Fruit fly (Drosophila melanogaster) whole organism, embryonic: ENCODE measurements around the gene CG5346.
A peak's percentile ranks its signal among the peaks of the same experiment; 100 is the strongest.

ENCODE experiments used
- ATbp ChIP-seq: fragments of 200-800 bp; sonication (Bioruptor generic); optimal IDR thresholded peaks from 2 replicates; lab custom pipeline; 2017; ENCODE audit warnings: missing biosample characterization, mild to moderate bottlenecking, missing genetic modification characterization, missing genetic modification reagents
- CG12071 ChIP-seq: fragments of 200-800 bp; sonication (Bioruptor generic); optimal IDR thresholded peaks from 3 replicates; lab custom pipeline; 2018; ENCODE audit warnings: missing biosample characterization, mild to moderate bottlenecking, missing genetic modification characterization
- CG12155 ChIP-seq: fragments of 200-800 bp; sonication (Bioruptor generic); optimal IDR thresholded peaks from 3 replicates; lab custom pipeline; 2016; ENCODE audit warnings: missing biosample characterization, missing genetic modification characterization
- CG12391 ChIP-seq: fragments of 200-800 bp; sonication (Bioruptor generic); optimal IDR thresholded peaks from 3 replicates; lab custom pipeline; 2018; ENCODE audit warnings: missing biosample characterization, mild to moderate bottlenecking, missing genetic modification characterization, moderate library complexity
- CG12942 ChIP-seq: fragments of 200-800 bp; sonication (Bioruptor generic); optimal IDR thresholded peaks from 3 replicates; lab custom pipeline; 2016; ENCODE audit warnings: missing biosample characterization, missing genetic modification characterization
- CG13424 ChIP-seq: fragments of 200-800 bp; sonication (Bioruptor generic); optimal IDR thresholded peaks from 2 replicates; lab custom pipeline; 2019; ENCODE audit warnings: missing biosample characterization, mild to moderate bottlenecking, missing genetic modification characterization, moderate library complexity
- CG13624 ChIP-seq: fragments of 200-800 bp; sonication (Bioruptor generic); optimal IDR thresholded peaks from 2 replicates; lab custom pipeline; 2016; ENCODE audit warnings: missing biosample characterization, missing genetic modification characterization
- CG15479 ChIP-seq: fragments of 200-800 bp; sonication (Bioruptor generic); optimal IDR thresholded peaks from 3 replicates; lab custom pipeline; 2019; ENCODE audit warnings: missing biosample characterization, mild to moderate bottlenecking, missing genetic modification characterization, moderate library complexity
- CG1603 ChIP-seq: fragments of 200-800 bp; sonication (Bioruptor generic); optimal IDR thresholded peaks from 2 replicates; lab custom pipeline; 2019; ENCODE audit warnings: missing biosample characterization, mild to moderate bottlenecking, missing genetic modification characterization, moderate library complexity
- CG18011 ChIP-seq: fragments of 200-800 bp; sonication (Bioruptor generic); optimal IDR thresholded peaks from 2 replicates; lab custom pipeline; 2017; ENCODE audit warnings: missing biosample characterization, missing genetic modification characterization, mild to moderate bottlenecking, moderate library complexity, missing genotype
- CG2202 ChIP-seq: fragments of 200-800 bp; sonication (Bioruptor generic); optimal IDR thresholded peaks from 2 replicates; lab custom pipeline; 2018; ENCODE audit warnings: missing biosample characterization, mild to moderate bottlenecking, missing genetic modification characterization
- CG2712 ChIP-seq: fragments of 200-800 bp; optimal IDR thresholded peaks from 3 replicates; lab custom pipeline; 2019; ENCODE audit warnings: missing biosample characterization, mild to moderate bottlenecking, missing genetic modification characterization, moderate library complexity
- CG30431 ChIP-seq: fragments of 200-800 bp; sonication (Bioruptor generic); optimal IDR thresholded peaks from 2 replicates; lab custom pipeline; 2017; ENCODE audit warnings: missing biosample characterization, missing genetic modification characterization
- CG31224 ChIP-seq: fragments of 200-800 bp; sonication (Bioruptor generic); IDR thresholded peaks from 2 replicates; pipeline ENCODE4 v1.3.6; 2022; ENCODE audit warnings: missing biosample characterization, missing genetic modification characterization
- CG3163 ChIP-seq: fragments of 200-800 bp; sonication (Bioruptor generic); optimal IDR thresholded peaks from 3 replicates; lab custom pipeline; 2016; ENCODE audit warnings: missing biosample characterization, missing genetic modification characterization
- CG34376 ChIP-seq: fragments of 200-800 bp; sonication (Bioruptor generic); optimal IDR thresholded peaks from 2 replicates; lab custom pipeline; 2018; ENCODE audit warnings: missing biosample characterization, mild to moderate bottlenecking, missing genetic modification characterization
- CG4328 ChIP-seq: fragments of 200-800 bp; sonication (Bioruptor generic); optimal IDR thresholded peaks from 3 replicates; lab custom pipeline; 2017; ENCODE audit warnings: missing biosample characterization, missing genetic modification reagents, missing genetic modification characterization
- CG5180 ChIP-seq: fragments of 200-800 bp; sonication (Bioruptor generic); optimal IDR thresholded peaks from 3 replicates; lab custom pipeline; 2017; ENCODE audit warnings: missing biosample characterization, missing genetic modification characterization, mild to moderate bottlenecking, moderate library complexity, missing genetic modification reagents
- CG6765 ChIP-seq: fragments of 200-800 bp; sonication (Bioruptor generic); optimal IDR thresholded peaks from 3 replicates; lab custom pipeline; 2017; ENCODE audit warnings: missing biosample characterization, mild to moderate bottlenecking, missing genetic modification characterization
- CG9797 ChIP-seq: fragments of 200-800 bp; sonication (Bioruptor generic); optimal IDR thresholded peaks from 3 replicates; lab custom pipeline; 2018; ENCODE audit warnings: missing biosample characterization, mild to moderate bottlenecking, missing genetic modification characterization
- CG9932 ChIP-seq: fragments of 200-800 bp; sonication (Bioruptor generic); IDR thresholded peaks from 2 replicates; pipeline ENCODE4 v1.3.6; 2022; ENCODE audit warnings: missing biosample characterization, missing genetic modification characterization
- Dad ChIP-seq: fragments of 200-800 bp; sonication (Bioruptor generic); optimal IDR thresholded peaks from 3 replicates; lab custom pipeline; 2016; ENCODE audit warnings: missing biosample characterization, missing genetic modification characterization
- Dll ChIP-seq: fragments of 200-800 bp; sonication (Bioruptor generic); IDR thresholded peaks from 4 replicates; pipeline ENCODE4 v1.3.6; 2022; ENCODE audit warnings: missing biosample characterization, missing genetic modification characterization; ENCODE audit not compliant: partially characterized antibody
- Lpt ChIP-seq: fragments of >200 bp; optimal IDR thresholded peaks from 2 replicates; lab custom pipeline; 2018; ENCODE audit warnings: missing biosample characterization, missing genetic modification characterization
- Rfx ChIP-seq: fragments of 200-800 bp; sonication (Bioruptor generic); IDR thresholded peaks from 2 replicates; pipeline ENCODE4 v1.3.6; 2022; ENCODE audit warnings: missing biosample characterization, missing genetic modification characterization
- Sry-δ ChIP-seq: fragments of 200-800 bp; sonication (Bioruptor generic); optimal IDR thresholded peaks from 2 replicates; lab custom pipeline; 2016; ENCODE audit warnings: missing biosample characterization, missing genetic modification characterization
- Vsx1 ChIP-seq: fragments of 200-800 bp; sonication (Bioruptor generic); optimal IDR thresholded peaks from 2 replicates; lab custom pipeline; 2017; ENCODE audit warnings: missing biosample characterization, mild to moderate bottlenecking, missing genetic modification characterization, missing genetic modification reagents
- al ChIP-seq: fragments of 200-800 bp; sonication (Bioruptor generic); IDR thresholded peaks from 2 replicates; pipeline ENCODE4 v1.3.6; 2022; ENCODE audit warnings: missing biosample characterization, missing genetic modification characterization
- bowl ChIP-seq: fragments of 200-800 bp; sonication (Bioruptor generic); IDR thresholded peaks from 2 replicates; pipeline ENCODE4 v1.3.6; 2022; ENCODE audit warnings: missing biosample characterization, missing genetic modification characterization
- cg ChIP-seq: fragments of 200-800 bp; sonication (Bioruptor generic); optimal IDR thresholded peaks from 3 replicates; lab custom pipeline; 2019; ENCODE audit warnings: missing biosample characterization, mild to moderate bottlenecking, missing genetic modification characterization, moderate library complexity
- chif ChIP-seq, 2 experiments: fragments of 200-800 bp; sonication (Bioruptor generic); optimal IDR thresholded peaks; 3 replicates each; lab custom pipeline; 2016; ENCODE audit warnings: missing biosample characterization in 2 of 2, missing genetic modification characterization in 2 of 2
- dan ChIP-seq: fragments of 200-800 bp; sonication (Bioruptor generic); IDR thresholded peaks from 2 replicates; pipeline ENCODE4 v1.3.6; 2022; ENCODE audit warnings: missing biosample characterization, missing genetic modification characterization
- dmrt11E ChIP-seq: fragments of 200-800 bp; sonication (Bioruptor generic); optimal IDR thresholded peaks from 3 replicates; lab custom pipeline; 2018; ENCODE audit warnings: missing biosample characterization, mild to moderate bottlenecking, missing genetic modification characterization, moderate library complexity
- dysf ChIP-seq: fragments of 200-800 bp; sonication (Bioruptor generic); IDR thresholded peaks from 3 replicates; pipeline ENCODE4 v1.3.6; 2022; ENCODE audit warnings: missing biosample characterization, missing genetic modification characterization
- emc ChIP-seq: fragments of 200-800 bp; sonication (Bioruptor generic); optimal IDR thresholded peaks from 2 replicates; lab custom pipeline; 2016; ENCODE audit warnings: missing biosample characterization, missing genetic modification characterization
- hkb ChIP-seq, 2 experiments: fragments of 200-800 bp in 1 of 2; fragments of >200 bp in 1 of 2; sonication (Bioruptor generic) in 1 of 2; IDR thresholded peaks in 1 of 2; optimal IDR thresholded peaks in 1 of 2; 2 replicates each; pipeline versions ENCODE4 v1.3.6 to Lab custom; 2017 to 2022; ENCODE audit warnings: missing biosample characterization in 1 of 2, missing genetic modification characterization in 1 of 2
- lab ChIP-seq: fragments of 200-800 bp; sonication (Bioruptor generic); optimal IDR thresholded peaks from 3 replicates; lab custom pipeline; 2017; ENCODE audit warnings: missing biosample characterization, missing genetic modification characterization, mild to moderate bottlenecking, moderate library complexity, missing genetic modification reagents
- nom ChIP-seq: fragments of 200-800 bp; sonication (Bioruptor generic); optimal IDR thresholded peaks from 2 replicates; lab custom pipeline; 2017; ENCODE audit warnings: missing biosample characterization, missing genetic modification characterization, mild to moderate bottlenecking, moderate library complexity, missing genetic modification reagents
- onecut ChIP-seq: fragments of 200-800 bp; sonication (Bioruptor generic); IDR thresholded peaks from 2 replicates; pipeline ENCODE4 v1.3.6; 2022; ENCODE audit warnings: missing biosample characterization, missing genetic modification characterization
- sc ChIP-seq, 3 experiments: fragments of >200 bp in 2 of 3; fragments of 200-800 bp in 1 of 3; sonication (Bioruptor generic) in 1 of 3; optimal IDR thresholded peaks; 2 replicates in 2 of 3; 3 replicates in 1 of 3; lab custom pipeline; 2017; ENCODE audit warnings: mild to moderate bottlenecking in 1 of 3, missing biosample characterization in 1 of 3, missing genetic modification characterization in 1 of 3, missing genetic modification reagents in 1 of 3
- so ChIP-seq: fragments of 200-800 bp; sonication (Bioruptor generic); IDR thresholded peaks from 3 replicates; pipeline ENCODE4 v1.3.6; 2022; ENCODE audit warnings: missing biosample characterization, missing genetic modification characterization
- ssp ChIP-seq: fragments of 200-800 bp; sonication (Bioruptor generic); IDR thresholded peaks from 2 replicates; pipeline ENCODE4 v1.3.6; 2022; ENCODE audit warnings: missing biosample characterization, missing genetic modification characterization
- tll ChIP-seq, 2 experiments: fragments of 200-800 bp in 1 of 2; fragments of >200 bp in 1 of 2; sonication (Bioruptor generic) in 1 of 2; optimal IDR thresholded peaks; 2 replicates each; lab custom pipeline; 2017 to 2019; ENCODE audit warnings: missing biosample characterization in 2 of 2, missing genetic modification characterization in 2 of 2, mild to moderate bottlenecking in 1 of 2, moderate library complexity in 1 of 2
- ttk ChIP-seq: fragments of 200-800 bp; sonication (Bioruptor generic); IDR thresholded peaks from 2 replicates; pipeline ENCODE4 v2.1.2; 2022; ENCODE audit warnings: missing biosample characterization, missing genetic modification characterization
- yki ChIP-seq: fragments of >200 bp; optimal IDR thresholded peaks from 3 replicates; lab custom pipeline; 2018
- zen ChIP-seq: fragments of 200-800 bp; sonication (Bioruptor generic); optimal IDR thresholded peaks from 3 replicates; lab custom pipeline; 2018; ENCODE audit warnings: missing biosample characterization, mild to moderate bottlenecking, missing genetic modification characterization, moderate library complexity

CG5346 gene

dm6 chr3R:22530305-22530704, 1.8 kb upstream of the CG5346 start, which contains the start of gene CG33099 (continued):
- TF ChIP-seq CG13624 (GFP tag; lab: Kevin White, UChicago) (no peak), onecut (no peak), chif (GFP tag; optimal IDR thresholded peaks at IDR 0.05; lab: Kevin White, UChicago) (peak; percentile 20 to 21), lab (GFP tag; lab: Kevin White, UChicago) (peak; percentile 77), Sry-δ (GFP tag; lab: Kevin White, UChicago) (peak; percentile 8), CG5180 (GFP tag; lab: Kevin White, UChicago) (peak; percentile 56), CG30431 (GFP tag; lab: Kevin White, UChicago) (no peak), CG2202 (tag; lab: Kevin White, UChicago) (peak; percentile 43), Rfx (GFP tag; lab: Robert Waterston, UW) (peak; percentile 57; the same call in 1 of the 2 replicates), Dll (no peak), CG12391 (tag; lab: Kevin White, UChicago) (no peak), ATbp (GFP tag; lab: Kevin White, UChicago) (peak; percentile 61), dan (GFP tag; lab: Robert Waterston, UW) (no peak), dysf (GFP tag; lab: Robert Waterston, UW) (no peak; the same call in 2 of the 3 replicates), CG1603 (peak; percentile 44), CG9932 (GFP tag; lab: Robert Waterston, UW) (no peak), CG6765 (no peak), al (GFP tag; lab: Robert Waterston, UW) (no peak), CG31224 (no peak), CG12942 (GFP tag; lab: Kevin White, UChicago) (no peak), Vsx1 (GFP tag; lab: Kevin White, UChicago) (peak; percentile 34), CG4328 (peak; percentile 58), Dad (GFP tag; lab: Kevin White, UChicago) (no peak), ssp (no peak), emc (no peak), yki (lab: Kevin White, UChicago) (no peak), CG12155 (GFP tag; lab: Kevin White, UChicago) (no peak), so (GFP tag; lab: Robert Waterston, UW) (peak; percentile 16; the same call in 1 of the 3 replicates), CG3163 (GFP tag; lab: Kevin White, UChicago) (no peak), CG13424 (tag; lab: Kevin White, UChicago) (peak; percentile 38), sc (optimal IDR thresholded peaks at IDR 0.05; lab: Kevin White, UChicago) (no peak), sc (GFP tag; optimal IDR thresholded peaks at IDR 0.05; lab: Kevin White, UChicago) (no peak), dmrt11E (tag; lab: Kevin White, UChicago) (peak; percentile 31)

dm6 chr3R:22527636-22528148, 771 bp downstream of the CG5346 start:
- TF ChIP-seq CG12071 (peak; percentile 9), zen (tag; lab: Kevin White, UChicago) (peak; percentile 16), nom (GFP tag; lab: Kevin White, UChicago) (peak; percentile 18), CG18011 (GFP tag; lab: Kevin White, UChicago) (peak; percentile 64), CG34376 (GFP tag; lab: Kevin White, UChicago) (peak; percentile 9), CG15479 (GFP tag; lab: Kevin White, UChicago) (peak; percentile 36), ttk (GFP tag; lab: Robert Waterston, UW) (0 out of 2 replicates have a peak, but pooled peaks have one; percentile 13), CG9797 (GFP tag; lab: Kevin White, UChicago) (no peak), tll (GFP tag; optimal IDR thresholded peaks at IDR 0.05; lab: Kevin White, UChicago) (peak in 1 of 2 experiments; percentile 53), CG2712 (tag; lab: Kevin White, UChicago) (no peak), cg (peak; percentile 47), Lpt (no peak), bowl (0 out of 2 replicates have a peak, but pooled peaks have one; percentile 15), hkb (optimal IDR thresholded peaks at IDR 0.05; lab: Kevin White, UChicago) (no peak), hkb (GFP tag; IDR thresholded peaks at IDR 0.05; lab: Robert Waterston, UW) (0 out of 2 replicates have a peak, but pooled peaks have one; percentile 12)
